Worm (Caenorhabditis elegans): ENCODE measurements around the gene E01B7.2.

DNA sequence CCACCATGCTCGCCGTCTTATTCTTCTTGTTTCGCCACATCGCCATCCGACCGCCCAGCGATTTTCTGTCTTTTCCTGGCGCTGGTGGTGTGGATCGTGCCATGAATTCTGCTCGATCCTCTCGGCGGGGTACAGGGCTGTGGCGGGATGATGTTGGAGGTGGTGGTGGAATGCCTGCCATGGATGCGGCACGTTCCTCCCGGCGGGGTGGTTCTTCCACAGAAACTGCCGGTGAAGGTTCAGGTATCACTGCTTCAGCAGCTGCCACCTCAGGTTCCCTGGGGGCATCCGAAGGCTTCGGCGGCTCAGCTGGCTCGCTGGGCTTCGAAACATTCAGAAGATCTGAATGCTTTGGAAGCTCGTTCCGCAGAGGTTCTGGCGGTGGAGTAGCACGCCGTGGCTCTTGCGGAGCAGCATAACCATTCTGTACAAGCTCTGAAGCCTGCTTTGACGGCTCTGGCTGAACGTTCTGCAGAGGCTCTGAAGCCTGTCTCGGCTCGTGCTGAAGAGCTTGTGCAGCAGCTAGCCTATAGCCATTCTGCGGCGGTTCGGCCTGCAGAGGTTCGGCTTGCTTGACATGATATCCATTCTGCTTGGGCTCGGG is 23.4 kb downstream of the E01B7.2 start:
- no peak for TF ChIP-seq unc-62 (GFP tag; optimal IDR thresholded peaks at IDR 0.05)
- no peak for TF ChIP-seq mep-1 (tag; optimal IDR thresholded peaks at IDR 0.05)
